Worm (Caenorhabditis elegans): ENCODE results near the gene thoc-5.

DNA sequence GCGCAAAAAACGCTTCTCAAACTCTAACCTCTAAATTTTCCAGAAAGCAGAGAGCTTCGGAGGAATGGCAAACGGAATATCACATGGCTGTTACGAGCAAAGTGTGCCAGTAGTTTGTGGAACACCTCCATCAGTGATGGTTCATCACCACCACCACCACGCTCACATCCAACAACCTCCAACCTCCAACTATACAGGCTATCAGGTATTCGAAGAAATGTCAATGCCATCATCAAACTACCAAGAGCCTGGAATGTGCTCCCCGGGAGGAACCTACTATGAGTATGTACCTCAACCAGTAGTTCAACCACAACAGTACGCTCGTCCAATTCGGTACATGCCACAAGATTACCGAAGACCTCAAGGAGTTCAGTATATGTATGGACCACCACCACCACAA is 5.6 kb downstream of the thoc-5 start:
- TF ChIP-seq ama-1 (optimal IDR thresholded peaks at IDR 0.05): no peak
- TF ChIP-seq F13C5.2 (tag; optimal IDR thresholded peaks at IDR 0.05): no peak

Measured in whole organism, early embryonic.